Worm (Caenorhabditis elegans) whole organism, L3 larva: ENCODE data around the gene gpa-13.

Source experiments
- nhr-237 ChIP-seq: fragments of 150-350 bp; optimal IDR thresholded peaks from 2 replicates; lab custom pipeline; 2014; ENCODE audit warnings: missing biosample characterization, missing genetic modification characterization
- pqm-1 ChIP-seq: fragments of 150-350 bp; optimal IDR thresholded peaks from 2 replicates; lab custom pipeline; 2017; ENCODE audit warnings: missing biosample characterization, missing genetic modification characterization, inconsistent platforms
- skn-1 ChIP-seq: fragments of 150-350 bp; optimal IDR thresholded peaks from 2 replicates; lab custom pipeline; 2014; ENCODE audit warnings: missing biosample characterization, missing genetic modification characterization
- snpc-4 ChIP-seq: fragments of 150-350 bp; optimal IDR thresholded peaks from 2 replicates; lab custom pipeline; 2014; ENCODE audit warnings: missing biosample characterization, missing genetic modification characterization

- TF ChIP-seq skn-1 (tag; lab: Kevin White, UChicago) (no peak), nhr-237 (no peak), pqm-1 (tag; lab: Kevin White, UChicago) (no peak), snpc-4 (no peak)
These were observed 40.6 kb downstream of the gpa-13 start, which contains the start of gene R11D1.4 for ce11 chrV:12714120-12714519.
